Fruit fly (Drosophila melanogaster): ENCODE results near the gene RpS19b.

Gene RpS19b

DNA sequence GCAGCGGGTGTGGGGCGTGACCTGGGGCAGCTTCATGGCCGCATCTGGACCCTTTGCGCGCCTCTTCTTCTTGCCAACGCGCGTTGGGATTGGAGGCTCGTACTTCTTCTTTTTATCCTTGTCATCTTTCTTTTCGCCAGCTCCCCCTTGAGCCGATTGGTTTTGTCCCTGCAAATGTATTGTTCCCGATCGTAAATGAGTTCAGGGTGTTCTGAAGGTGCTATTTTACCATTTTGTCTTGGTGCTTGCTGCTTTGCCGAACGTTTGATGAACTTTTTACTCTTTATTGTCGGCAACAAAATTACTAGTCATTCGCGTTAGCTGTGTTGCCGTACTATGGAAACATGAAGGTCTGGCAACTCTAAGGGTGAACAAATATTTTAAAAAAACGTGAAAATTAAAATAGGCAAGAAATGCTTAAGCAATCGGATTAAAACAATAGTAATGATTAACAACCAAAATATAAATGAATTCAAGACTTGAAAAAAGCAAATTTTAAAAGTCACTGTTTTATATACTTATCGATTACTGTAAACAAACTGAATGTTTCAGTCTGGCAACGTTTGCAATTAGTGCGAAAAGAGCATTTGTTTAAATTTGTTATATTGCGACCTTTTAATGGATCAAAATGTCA is 2.1 kb downstream of the RpS19b start, which contains the start of the genes Rpt2 and CG13599 (continued):
- TF ChIP-seq E2f2 (GFP tag; IDR thresholded peaks at IDR 0.05) (peak; percentile 91), Doc3 (GFP tag; IDR thresholded peaks at IDR 0.05; ENCODE audit: partially characterized antibody) (peak; percentile 40; the same call in 1 of the 3 replicates), Pdp1 (GFP tag; optimal IDR thresholded peaks at IDR 0.05) (peak in 1 of 2 experiments; percentile 13), CG30020 (tag; optimal IDR thresholded peaks at IDR 0.05) (peak; percentile 42), CG14710 (tag; optimal IDR thresholded peaks at IDR 0.05) (peak; percentile 84), phol (tag; optimal IDR thresholded peaks at IDR 0.05) (peak; percentile 58), amos (GFP tag; IDR thresholded peaks at IDR 0.05; ENCODE audit: partially characterized antibody) (peak; percentile 32; the same call in 1 of the 2 replicates), CG10979 (tag; optimal IDR thresholded peaks at IDR 0.05) (peak; percentile 32), CG15011 (GFP tag; optimal IDR thresholded peaks at IDR 0.05) (no peak), Oaz (GFP tag; IDR thresholded peaks at IDR 0.05) (no peak), cas (GFP tag; IDR thresholded peaks at IDR 0.05) (no peak), tll (GFP tag; optimal IDR thresholded peaks at IDR 0.05) (peak in 1 of 2 experiments; percentile 60), unc-4 (GFP tag; IDR thresholded peaks at IDR 0.05; ENCODE audit: partially characterized antibody) (peak; percentile 63), MBD-R2 (GFP tag; IDR thresholded peaks at IDR 0.05) (peak; percentile 74), MESR4 (GFP tag; optimal IDR thresholded peaks at IDR 0.05) (peak; percentile 81), CG13624 (GFP tag; optimal IDR thresholded peaks at IDR 0.05) (peak; percentile 47), h (optimal IDR thresholded peaks at IDR 0.05) (no peak), HLH54F (GFP tag; optimal IDR thresholded peaks at IDR 0.05) (peak; percentile 12)

DNA sequence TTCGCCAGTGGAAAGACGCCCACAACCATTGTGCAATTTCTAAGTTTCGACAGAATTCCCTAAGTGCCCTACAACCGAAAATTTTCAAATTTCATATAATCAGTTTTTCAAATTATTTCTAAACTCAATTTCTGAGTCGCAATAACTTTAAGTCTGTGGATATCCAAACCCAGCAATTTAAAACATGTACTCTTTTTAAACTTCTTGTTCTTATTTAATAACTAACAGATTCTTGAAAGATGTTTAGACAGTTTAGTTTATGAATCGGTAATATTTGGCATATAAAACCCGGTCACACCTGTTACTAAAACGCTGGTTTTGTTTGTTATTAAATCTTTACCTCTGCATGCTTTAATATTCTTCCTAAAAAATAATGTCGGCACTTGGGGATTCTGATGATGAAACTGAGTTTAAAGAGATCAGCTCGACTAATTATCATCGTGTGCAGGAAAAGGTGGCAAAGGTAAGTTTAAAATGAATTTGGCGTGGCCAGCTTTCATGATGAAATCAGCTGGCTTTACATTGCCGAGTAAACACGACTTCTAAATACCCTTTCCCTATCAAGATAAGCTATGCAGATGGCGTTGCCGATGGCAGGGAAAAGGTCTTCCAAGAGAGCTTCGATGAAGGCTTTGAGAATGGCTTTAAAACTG is 4.3 kb downstream of the RpS19b start, which contains the start of the genes CG43998, CG43999 and CG31142:
CG43998 (minus strand) TSS at position 51 of the 653 bp plus-strand sequence.
CG43999 (minus strand) TSS at position 51 of the 653 bp plus-strand sequence.
CG31142 (plus strand) TSS at position 294 of the 653 bp plus-strand sequence.
- TF ChIP-seq CoRest (tag; optimal IDR thresholded peaks at IDR 0.05) (peak; percentile 5), HmgZ (tag; optimal IDR thresholded peaks at IDR 0.05) (peak; percentile 35), E2f2 (GFP tag; IDR thresholded peaks at IDR 0.05) (peak; percentile 32), crp (GFP tag; optimal IDR thresholded peaks at IDR 0.05) (peak in 1 of 2 experiments; percentile 82), CG17385 (GFP tag; optimal IDR thresholded peaks at IDR 0.05) (peak; percentile 10), CG10274 (GFP tag; optimal IDR thresholded peaks at IDR 0.05) (peak; percentile 15), gce (GFP tag; IDR thresholded peaks at IDR 0.05) (no peak), pzg (GFP tag; optimal IDR thresholded peaks at IDR 0.05) (peak; percentile 53), BEAF-32 (GFP tag; optimal IDR thresholded peaks at IDR 0.05) (peak; percentile 23), Pdp1 (GFP tag; optimal IDR thresholded peaks at IDR 0.05) (peak in 1 of 2 experiments; percentile 15), MESR4 (GFP tag; optimal IDR thresholded peaks at IDR 0.05) (peak; percentile 13), CG43689 (GFP tag; IDR thresholded peaks at IDR 0.05) (no peak), CG8290 (GFP tag; optimal IDR thresholded peaks at IDR 0.05) (no peak), CG8290 (tag; optimal IDR thresholded peaks at IDR 0.05) (peak in 1 of 2 experiments; percentile 43), Med (GFP tag) (peak; percentile 72), Myb (GFP tag; optimal IDR thresholded peaks at IDR 0.05) (peak; percentile 41), CG4617 (GFP tag; optimal IDR thresholded peaks at IDR 0.05; ENCODE audit: borderline replicate concordance) (peak; percentile 33), CG8388 (GFP tag; optimal IDR thresholded peaks at IDR 0.05) (no peak), Opbp (GFP tag; IDR thresholded peaks at IDR 0.05; ENCODE audit: partially characterized antibody) (no peak), kah (GFP tag; optimal IDR thresholded peaks at IDR 0.05) (no peak), CG9797 (GFP tag; optimal IDR thresholded peaks at IDR 0.05) (peak; percentile 45), CG15601 (tag; optimal IDR thresholded peaks at IDR 0.05) (no peak), rib (GFP tag; IDR thresholded peaks at IDR 0.05) (no peak), croc (GFP tag; conservative IDR thresholded peaks at IDR 0.05) (no peak), Nf-YC (tag; optimal IDR thresholded peaks at IDR 0.05) (peak; percentile 13), gro (GFP tag; optimal IDR thresholded peaks at IDR 0.05) (peak; percentile 6), CG17612 (GFP tag; IDR thresholded peaks at IDR 0.05) (no peak), CG30020 (tag; optimal IDR thresholded peaks at IDR 0.05) (no peak), CG30431 (GFP tag; optimal IDR thresholded peaks at IDR 0.05) (no peak), MBD-R2 (GFP tag; IDR thresholded peaks at IDR 0.05) (peak; percentile 77), Optix (GFP tag; IDR thresholded peaks at IDR 0.05) (no peak), CG1603 (tag; optimal IDR thresholded peaks at IDR 0.05) (no peak), unc-4 (GFP tag; IDR thresholded peaks at IDR 0.05; ENCODE audit: partially characterized antibody) (0 out of 2 replicates have a peak, but pooled peaks have one; percentile 19), lmd (GFP tag; IDR thresholded peaks at IDR 0.05) (no peak)
